Fruit fly (Drosophila melanogaster) whole organism, embryonic: ENCODE results near the gene CG13917.

Experiments used
- CG11085 ChIP-seq: fragments of 200-800 bp; sonication (Bioruptor generic); IDR thresholded peaks from 2 replicates; pipeline ENCODE4 v1.3.6; 2022; ENCODE audit warnings: missing biosample characterization, missing genetic modification characterization
- CG11560 ChIP-seq: fragments of 200-800 bp; sonication (Bioruptor generic); IDR thresholded peaks from 3 replicates; pipeline ENCODE4 v1.3.6; 2022; ENCODE audit warnings: missing biosample characterization, missing genetic modification characterization
- CG11696 ChIP-seq: fragments of 200-800 bp; sonication (Bioruptor generic); IDR thresholded peaks from 2 replicates; pipeline ENCODE4 v1.3.6; 2022; ENCODE audit warnings: missing biosample characterization, missing genetic modification characterization
- CG1233 ChIP-seq: fragments of 200-800 bp; sonication (Bioruptor generic); optimal IDR thresholded peaks from 4 replicates; lab custom pipeline; 2018; ENCODE audit warnings: missing biosample characterization, mild to moderate bottlenecking, missing genetic modification characterization
- CG14441 ChIP-seq: fragments of 200-800 bp; sonication (Bioruptor generic); IDR thresholded peaks from 2 replicates; pipeline ENCODE4 v1.3.6; 2022; ENCODE audit warnings: missing biosample characterization, missing genetic modification characterization
- CG14710 ChIP-seq: fragments of 200-800 bp; sonication (Bioruptor generic); optimal IDR thresholded peaks from 3 replicates; lab custom pipeline; 2019; ENCODE audit warnings: missing biosample characterization, mild to moderate bottlenecking, missing genetic modification characterization, moderate library complexity
- CG15696 ChIP-seq: fragments of 200-800 bp; sonication (Bioruptor generic); optimal IDR thresholded peaks from 2 replicates; lab custom pipeline; 2019; ENCODE audit warnings: missing biosample characterization, mild to moderate bottlenecking, missing genetic modification characterization, moderate library complexity
- CG1603 ChIP-seq: fragments of 200-800 bp; sonication (Bioruptor generic); optimal IDR thresholded peaks from 2 replicates; lab custom pipeline; 2019; ENCODE audit warnings: missing biosample characterization, mild to moderate bottlenecking, missing genetic modification characterization, moderate library complexity
- CG1832 ChIP-seq: fragments of 200-800 bp; sonication (Bioruptor generic); optimal IDR thresholded peaks from 2 replicates; lab custom pipeline; 2017; ENCODE audit warnings: missing biosample characterization, mild to moderate bottlenecking, missing genetic modification characterization, inconsistent platforms
- CG18599 ChIP-seq: fragments of 200-800 bp; sonication (Bioruptor generic); optimal IDR thresholded peaks from 3 replicates; lab custom pipeline; 2017; ENCODE audit warnings: missing biosample characterization, missing genetic modification characterization, mild to moderate bottlenecking, moderate library complexity, missing genetic modification reagents
- CG2202 ChIP-seq: fragments of 200-800 bp; sonication (Bioruptor generic); optimal IDR thresholded peaks from 2 replicates; lab custom pipeline; 2018; ENCODE audit warnings: missing biosample characterization, mild to moderate bottlenecking, missing genetic modification characterization
- CG2678 ChIP-seq: fragments of 200-800 bp; sonication (Bioruptor generic); optimal IDR thresholded peaks from 3 replicates; lab custom pipeline; 2019; ENCODE audit warnings: missing biosample characterization, mild to moderate bottlenecking, missing genetic modification characterization, moderate library complexity
- CG31365 ChIP-seq: fragments of 200-800 bp; sonication (Bioruptor generic); optimal IDR thresholded peaks from 2 replicates; lab custom pipeline; 2018; ENCODE audit warnings: missing biosample characterization, mild to moderate bottlenecking, missing genetic modification characterization
- CG32767 ChIP-seq: fragments of 200-800 bp; sonication (Bioruptor generic); IDR thresholded peaks from 2 replicates; pipeline ENCODE4 v1.3.6; 2022; ENCODE audit warnings: missing biosample characterization, missing genetic modification characterization
- CG3407 ChIP-seq: fragments of 200-800 bp; sonication (Bioruptor generic); optimal IDR thresholded peaks from 2 replicates; lab custom pipeline; 2018; ENCODE audit warnings: missing biosample characterization, mild to moderate bottlenecking, missing genetic modification characterization
- CG3847 ChIP-seq: fragments of 200-800 bp; sonication (Bioruptor generic); IDR thresholded peaks from 2 replicates; pipeline ENCODE4 v1.3.6; 2022; ENCODE audit warnings: missing biosample characterization, missing genetic modification characterization
- CG4617 ChIP-seq: fragments of 200-800 bp; sonication (Bioruptor generic); optimal IDR thresholded peaks from 3 replicates; lab custom pipeline; 2016; ENCODE audit warnings: missing biosample characterization, missing genetic modification characterization, borderline replicate concordance
- CG5180 ChIP-seq: fragments of 200-800 bp; sonication (Bioruptor generic); optimal IDR thresholded peaks from 3 replicates; lab custom pipeline; 2017; ENCODE audit warnings: missing biosample characterization, missing genetic modification characterization, mild to moderate bottlenecking, moderate library complexity, missing genetic modification reagents
- CG7745 ChIP-seq: fragments of 200-800 bp; sonication (Bioruptor generic); optimal IDR thresholded peaks from 2 replicates; lab custom pipeline; 2018; ENCODE audit warnings: missing biosample characterization, mild to moderate bottlenecking, missing genetic modification characterization, moderate library complexity
- CG7839 ChIP-seq: fragments of 200-800 bp; sonication (Bioruptor generic); optimal IDR thresholded peaks from 3 replicates; lab custom pipeline; 2018; ENCODE audit warnings: missing biosample characterization, mild to moderate bottlenecking, missing genetic modification characterization, moderate library complexity
- CG8388 ChIP-seq: fragments of 200-800 bp; sonication (Bioruptor generic); optimal IDR thresholded peaks from 2 replicates; lab custom pipeline; 2019; ENCODE audit warnings: missing biosample characterization, mild to moderate bottlenecking, missing genetic modification characterization, moderate library complexity
- CG9797 ChIP-seq: fragments of 200-800 bp; sonication (Bioruptor generic); optimal IDR thresholded peaks from 3 replicates; lab custom pipeline; 2018; ENCODE audit warnings: missing biosample characterization, mild to moderate bottlenecking, missing genetic modification characterization
- CG9876 ChIP-seq: fragments of 200-800 bp; sonication (Bioruptor generic); optimal IDR thresholded peaks from 2 replicates; lab custom pipeline; 2016; ENCODE audit warnings: missing biosample characterization, missing genetic modification characterization
- Hmr ChIP-seq: fragments of 200-800 bp; sonication (Bioruptor generic); optimal IDR thresholded peaks from 3 replicates; lab custom pipeline; 2017; ENCODE audit warnings: mild to moderate bottlenecking, missing biosample characterization, missing genetic modification reagents, missing genetic modification characterization
- Lim3 ChIP-seq: fragments of 200-800 bp; sonication (Bioruptor generic); IDR thresholded peaks from 2 replicates; pipeline ENCODE4 v1.3.6; 2022; ENCODE audit warnings: missing biosample characterization, missing genetic modification characterization
- Mad ChIP-seq: fragments of 200-800 bp; sonication (Bioruptor generic); optimal IDR thresholded peaks from 2 replicates; lab custom pipeline; 2016; ENCODE audit warnings: missing biosample characterization, missing genetic modification characterization
- Nf-YA ChIP-seq: fragments of 200-800 bp; sonication (Bioruptor generic); IDR thresholded peaks from 2 replicates; pipeline ENCODE4 v1.3.6; 2022; ENCODE audit warnings: missing biosample characterization, missing genetic modification characterization
- Nf-YC ChIP-seq: fragments of 200-800 bp; optimal IDR thresholded peaks from 3 replicates; lab custom pipeline; 2019; ENCODE audit warnings: missing biosample characterization, mild to moderate bottlenecking, missing genetic modification characterization, moderate library complexity
- Optix ChIP-seq: fragments of 200-800 bp; sonication (Bioruptor generic); IDR thresholded peaks from 3 replicates; pipeline ENCODE4 v1.3.6; 2022; ENCODE audit warnings: missing biosample characterization, missing genetic modification characterization
- Side ChIP-seq: fragments of 200-800 bp; sonication (Bioruptor generic); optimal IDR thresholded peaks from 2 replicates; lab custom pipeline; 2016; ENCODE audit warnings: missing biosample characterization, missing genetic modification characterization
- crc ChIP-seq: fragments of 200-800 bp; sonication (Bioruptor generic); optimal IDR thresholded peaks from 2 replicates; lab custom pipeline; 2016; ENCODE audit warnings: missing biosample characterization, missing genetic modification characterization
- crp ChIP-seq, 2 experiments: fragments of 200-800 bp; sonication (Bioruptor generic); optimal IDR thresholded peaks; 2 replicates in 1 of 2; 3 replicates in 1 of 2; lab custom pipeline; 2017; ENCODE audit warnings: missing biosample characterization in 2 of 2, missing genetic modification characterization in 2 of 2, mild to moderate bottlenecking in 1 of 2, moderate library complexity in 1 of 2
- da ChIP-seq: fragments of 200-800 bp; sonication (Bioruptor generic); optimal IDR thresholded peaks from 2 replicates; lab custom pipeline; 2016; ENCODE audit warnings: missing biosample characterization, missing genetic modification characterization
- dmrt99B ChIP-seq: fragments of 200-800 bp; sonication (Bioruptor generic); optimal IDR thresholded peaks from 2 replicates; lab custom pipeline; 2018; ENCODE audit warnings: missing biosample characterization, mild to moderate bottlenecking, missing genetic modification characterization, moderate library complexity
- dpn ChIP-seq, 2 experiments: fragments of 200-800 bp; sonication (Bioruptor generic); optimal IDR thresholded peaks; 3 replicates each; lab custom pipeline; 2016; ENCODE audit warnings: missing biosample characterization in 2 of 2, missing genetic modification characterization in 2 of 2
- ems ChIP-seq: fragments of 200-800 bp; sonication (Bioruptor generic); optimal IDR thresholded peaks from 3 replicates; lab custom pipeline; 2016; ENCODE audit warnings: missing biosample characterization, missing genetic modification characterization
- ewg ChIP-seq: fragments of 200-800 bp; sonication (Bioruptor generic); optimal IDR thresholded peaks from 3 replicates; lab custom pipeline; 2017; ENCODE audit warnings: mild to moderate bottlenecking, missing biosample characterization, missing genetic modification reagents, missing genetic modification characterization
- gsb-n ChIP-seq: fragments of 200-800 bp; sonication (Bioruptor generic); optimal IDR thresholded peaks from 3 replicates; lab custom pipeline; 2018; ENCODE audit warnings: missing biosample characterization, mild to moderate bottlenecking, missing genetic modification characterization
- ind ChIP-seq: fragments of 200-800 bp; sonication (Bioruptor generic); optimal IDR thresholded peaks from 3 replicates; lab custom pipeline; 2016; ENCODE audit warnings: missing biosample characterization, missing genetic modification characterization
- kah ChIP-seq: fragments of 200-800 bp; sonication (Bioruptor generic); optimal IDR thresholded peaks from 2 replicates; lab custom pipeline; 2018; ENCODE audit warnings: missing biosample characterization, mild to moderate bottlenecking, missing genetic modification characterization
- knrl ChIP-seq: fragments of 200-800 bp; sonication (Bioruptor generic); IDR thresholded peaks from 3 replicates; pipeline ENCODE4 v1.3.6; 2022; ENCODE audit warnings: missing biosample characterization, missing genetic modification characterization; ENCODE audit not compliant: partially characterized antibody
- lbe ChIP-seq: fragments of 200-800 bp; sonication (Bioruptor generic); optimal IDR thresholded peaks from 2 replicates; lab custom pipeline; 2016; ENCODE audit warnings: missing biosample characterization, mild to moderate bottlenecking, missing genetic modification characterization
- lov ChIP-seq, 2 experiments: fragments of 200-800 bp in 1 of 2; fragments of >200 bp in 1 of 2; sonication (Bioruptor generic) in 1 of 2; IDR thresholded peaks in 1 of 2; optimal IDR thresholded peaks in 1 of 2; 2 replicates in 1 of 2; 3 replicates in 1 of 2; pipeline versions ENCODE4 v1.3.6 to Lab custom; 2017 to 2022; ENCODE audit warnings: missing biosample characterization in 1 of 2, missing genetic modification characterization in 1 of 2
- schlank ChIP-seq: fragments of 200-800 bp; sonication (Bioruptor generic); optimal IDR thresholded peaks from 2 replicates; lab custom pipeline; 2018; ENCODE audit warnings: missing biosample characterization, mild to moderate bottlenecking, missing genetic modification characterization
- so ChIP-seq: fragments of 200-800 bp; sonication (Bioruptor generic); IDR thresholded peaks from 3 replicates; pipeline ENCODE4 v1.3.6; 2022; ENCODE audit warnings: missing biosample characterization, missing genetic modification characterization
- tll ChIP-seq, 2 experiments: fragments of 200-800 bp in 1 of 2; fragments of >200 bp in 1 of 2; sonication (Bioruptor generic) in 1 of 2; optimal IDR thresholded peaks; 2 replicates each; lab custom pipeline; 2017 to 2019; ENCODE audit warnings: missing biosample characterization in 2 of 2, missing genetic modification characterization in 2 of 2, mild to moderate bottlenecking in 1 of 2, moderate library complexity in 1 of 2
- twi ChIP-seq: fragments of 200-800 bp; optimal IDR thresholded peaks from 2 replicates; lab custom pipeline; 2019; ENCODE audit warnings: missing biosample characterization, mild to moderate bottlenecking, missing genetic modification characterization, moderate library complexity
- wek ChIP-seq: fragments of 200-800 bp; sonication (Bioruptor generic); optimal IDR thresholded peaks from 3 replicates; lab custom pipeline; 2018; ENCODE audit warnings: missing biosample characterization, mild to moderate bottlenecking, missing genetic modification characterization, moderate library complexity

Gene CG13917

dm6 chr3L:1644920-1645567 is 68.5 kb downstream of the CG13917 start, which contains the start of the genes alphaCOP and CG13919 (continued):
- TF ChIP-seq CG5180 (GFP tag; lab: Kevin White, UChicago) (peak; percentile 71), CG14710 (tag; lab: Kevin White, UChicago) (peak; percentile 99), CG2678 (tag; lab: Kevin White, UChicago) (peak; percentile 97), CG11085 (GFP tag; lab: Robert Waterston, UW) (peak; percentile 96), schlank (tag; lab: Kevin White, UChicago) (peak; percentile 88), CG9797 (GFP tag; lab: Kevin White, UChicago) (peak; percentile 32), knrl (GFP tag; lab: Robert Waterston, UW) (peak; percentile 43; the same call in 1 of the 3 replicates), Side (peak; percentile 67), Mad (GFP tag; lab: Kevin White, UChicago) (peak; percentile 95), CG15696 (peak; percentile 85), da (peak; percentile 72), Nf-YC (tag; lab: Kevin White, UChicago) (peak; percentile 85), CG1832 (GFP tag; lab: Kevin White, UChicago) (no peak), wek (GFP tag; lab: Kevin White, UChicago) (peak; percentile 70), ewg (GFP tag; lab: Kevin White, UChicago) (peak; percentile 92), ind (peak; percentile 95), dpn (GFP tag; optimal IDR thresholded peaks at IDR 0.05; lab: Kevin White, UChicago) (peak; percentile 95 to 98), CG14441 (GFP tag; lab: Robert Waterston, UW) (peak; percentile 98), Optix (GFP tag; lab: Robert Waterston, UW) (peak; percentile 95), Nf-YA (GFP tag; lab: Robert Waterston, UW) (peak; percentile 81), CG3847 (peak; percentile 98), kah (peak; percentile 83), ems (GFP tag; lab: Kevin White, UChicago) (peak; percentile 96), CG32767 (GFP tag; lab: Robert Waterston, UW) (peak; percentile 98), CG9876 (GFP tag; lab: Kevin White, UChicago) (peak; percentile 59), CG31365 (tag; lab: Kevin White, UChicago) (peak; percentile 65), CG2202 (peak; percentile 95), CG3407 (GFP tag; lab: Kevin White, UChicago) (peak; percentile 92), crc (GFP tag; lab: Kevin White, UChicago) (peak; percentile 85), CG8388 (peak; percentile 100), gsb-n (tag; lab: Kevin White, UChicago) (peak; percentile 97), so (GFP tag; lab: Robert Waterston, UW) (peak; percentile 97), twi (tag; lab: Kevin White, UChicago) (peak; percentile 93), CG1233 (peak; percentile 95), CG7839 (tag; lab: Kevin White, UChicago) (peak; percentile 99), CG18599 (peak; percentile 93), CG11696 (GFP tag; lab: Robert Waterston, UW) (peak; percentile 88), Hmr (GFP tag; lab: Kevin White, UChicago) (peak; percentile 96), CG7745 (peak; percentile 74), crp (GFP tag; optimal IDR thresholded peaks at IDR 0.05; lab: Kevin White, UChicago) (peak in 1 of 2 experiments; percentile 77), lov (optimal IDR thresholded peaks at IDR 0.05; lab: Kevin White, UChicago) (no peak), lov (GFP tag; IDR thresholded peaks at IDR 0.05; lab: Robert Waterston, UW) (peak; percentile 96), CG4617 (GFP tag; lab: Kevin White, UChicago) (peak; percentile 98), lbe (GFP tag; lab: Kevin White, UChicago) (peak; percentile 96), dmrt99B (tag; lab: Kevin White, UChicago) (peak; percentile 96), CG1603 (tag; lab: Kevin White, UChicago) (peak; percentile 86), CG11560 (tag; lab: Robert Waterston, UW) (peak; percentile 87), tll (GFP tag; optimal IDR thresholded peaks at IDR 0.05; lab: Kevin White, UChicago) (peak in 1 of 2 experiments; percentile 62), Lim3 (GFP tag; lab: Robert Waterston, UW) (peak; percentile 92)
